Worm (Caenorhabditis elegans): ENCODE results near the gene swt-5.

ce11 chrV:9489411-9489810, 11.8 kb upstream of the swt-5 start, which contains the start of gene K06A4.10:
- TF ChIP-seq aly-2 (tag; optimal IDR thresholded peaks at IDR 0.05) (no peak), dmd-4 (tag; optimal IDR thresholded peaks at IDR 0.05) (no peak)

Measured in whole organism, L2 larva.